Worm (Caenorhabditis elegans) whole organism, L3 larva: ENCODE results near the gene srw-129.

Experiments used
- R02D3.7 ChIP-seq: fragments of 150-350 bp; optimal IDR thresholded peaks from 2 replicates; lab custom pipeline; 2014; ENCODE audit warnings: missing biosample characterization, missing genetic modification characterization
- ZK546.5 ChIP-seq: sonication (generic microtip); optimal IDR thresholded peaks from 2 replicates; lab custom pipeline; 2017; ENCODE audit warnings: missing biosample characterization, missing genetic modification characterization
- aly-2 ChIP-seq: fragments of 150-350 bp; optimal IDR thresholded peaks from 2 replicates; lab custom pipeline; 2014; ENCODE audit warnings: missing biosample characterization, missing genetic modification characterization
- ama-1 ChIP-seq: fragments of 150-350 bp; optimal IDR thresholded peaks from 2 replicates; lab custom pipeline; 2018
- ceh-16 ChIP-seq: sonication (generic microtip); optimal IDR thresholded peaks from 2 replicates; lab custom pipeline; 2017; ENCODE audit warnings: missing biosample characterization, missing genetic modification characterization
- ceh-28 ChIP-seq: fragments of 150-350 bp; optimal IDR thresholded peaks from 2 replicates; lab custom pipeline; 2014; ENCODE audit warnings: missing biosample characterization, missing genetic modification reagents, missing genetic modification characterization
- ceh-82 ChIP-seq: fragments of 150-350 bp; optimal IDR thresholded peaks from 2 replicates; lab custom pipeline; 2014; ENCODE audit warnings: missing biosample characterization, missing genetic modification characterization
- ceh-9 ChIP-seq: sonication (generic microtip); optimal IDR thresholded peaks from 2 replicates; lab custom pipeline; 2018; ENCODE audit warnings: missing biosample characterization, missing genetic modification characterization
- daf-12 ChIP-seq: fragments of 150-350 bp; optimal IDR thresholded peaks from 2 replicates; lab custom pipeline; 2014; ENCODE audit warnings: missing biosample characterization, missing genetic modification reagents, missing genetic modification characterization
- egl-27 ChIP-seq: sonication (generic microtip); optimal IDR thresholded peaks from 4 replicates; lab custom pipeline; 2017; ENCODE audit warnings: missing biosample characterization, missing genetic modification reagents, missing genetic modification characterization
- elt-1 ChIP-seq: fragments of 150-350 bp; optimal IDR thresholded peaks from 2 replicates; lab custom pipeline; 2014; ENCODE audit warnings: missing biosample characterization, missing genetic modification characterization
- elt-2 ChIP-seq: sonication (generic microtip); optimal IDR thresholded peaks from 2 replicates; lab custom pipeline; 2016; ENCODE audit warnings: missing genetic modification reagents, mild to moderate bottlenecking, missing genetic modification characterization, missing compliant biosample characterization
- eor-1 ChIP-seq, 2 experiments: fragments of 150-350 bp; optimal IDR thresholded peaks; 2 replicates each; lab custom pipeline; 2014 to 2018; ENCODE audit warnings: missing biosample characterization in 2 of 2, missing genetic modification characterization in 2 of 2
- fkh-10 ChIP-seq: sonication (generic microtip); optimal IDR thresholded peaks from 2 replicates; lab custom pipeline; 2017; ENCODE audit warnings: missing biosample characterization, missing genetic modification reagents, missing genetic modification characterization
- fkh-2 ChIP-seq: fragments of 150-350 bp; optimal IDR thresholded peaks from 2 replicates; lab custom pipeline; 2014; ENCODE audit warnings: missing biosample characterization, missing genetic modification reagents, missing genetic modification characterization
- fos-1 ChIP-seq: fragments of 150-350 bp; optimal IDR thresholded peaks from 2 replicates; lab custom pipeline; 2014; ENCODE audit warnings: missing biosample characterization, missing genetic modification characterization
- hmg-11 ChIP-seq: sonication (generic microtip); optimal IDR thresholded peaks from 2 replicates; lab custom pipeline; 2016; ENCODE audit warnings: missing genetic modification characterization, missing compliant biosample characterization
- lin-15B ChIP-seq: fragments of 150-350 bp; optimal IDR thresholded peaks from 2 replicates; lab custom pipeline; 2014; ENCODE audit warnings: missing biosample characterization, missing genetic modification characterization
- lin-39 ChIP-seq: fragments of 150-350 bp; optimal IDR thresholded peaks from 2 replicates; lab custom pipeline; 2018; ENCODE audit warnings: missing biosample characterization, missing genetic modification reagents, missing genetic modification characterization
- lsy-12 ChIP-seq: sonication (generic microtip); optimal IDR thresholded peaks from 2 replicates; lab custom pipeline; 2016; ENCODE audit warnings: mild to moderate bottlenecking, missing genetic modification characterization, missing compliant biosample characterization
- nfya-1 ChIP-seq: sonication (generic microtip); optimal IDR thresholded peaks from 2 replicates; lab custom pipeline; 2017; ENCODE audit warnings: missing genetic modification characterization, mild to moderate bottlenecking, missing compliant biosample characterization, antibody characterized with exemption, moderate library complexity; ENCODE audit not compliant: insufficient read depth
- nhr-11 ChIP-seq: fragments of 150-350 bp; optimal IDR thresholded peaks from 2 replicates; lab custom pipeline; 2014; ENCODE audit warnings: missing biosample characterization, missing genetic modification characterization
- nhr-12 ChIP-seq: fragments of 150-350 bp; optimal IDR thresholded peaks from 2 replicates; lab custom pipeline; 2014; ENCODE audit warnings: missing biosample characterization, missing genetic modification characterization
- nhr-23 ChIP-seq: fragments of 150-350 bp; optimal IDR thresholded peaks from 2 replicates; lab custom pipeline; 2014; ENCODE audit warnings: missing biosample characterization, missing genetic modification reagents, missing genetic modification characterization
- nhr-25 ChIP-seq: sonication (generic microtip); optimal IDR thresholded peaks from 2 replicates; lab custom pipeline; 2017; ENCODE audit warnings: missing biosample characterization, missing genetic modification characterization
- nhr-67 ChIP-seq: fragments of 150-350 bp; optimal IDR thresholded peaks from 2 replicates; lab custom pipeline; 2014; ENCODE audit warnings: missing biosample characterization, missing genetic modification characterization
- nhr-76 ChIP-seq: fragments of 150-350 bp; sonication (generic microtip); optimal IDR thresholded peaks from 5 replicates; lab custom pipeline; 2014; ENCODE audit warnings: missing biosample characterization, missing genetic modification characterization
- snpc-4 ChIP-seq: fragments of 150-350 bp; optimal IDR thresholded peaks from 2 replicates; lab custom pipeline; 2014; ENCODE audit warnings: missing biosample characterization, missing genetic modification characterization
- tbx-2 ChIP-seq: sonication (generic microtip); optimal IDR thresholded peaks from 2 replicates; lab custom pipeline; 2016; ENCODE audit warnings: mild to moderate bottlenecking, missing genetic modification characterization, missing compliant biosample characterization
- unc-39 ChIP-seq: sonication (generic microtip); optimal IDR thresholded peaks from 4 replicates; lab custom pipeline; 2017; ENCODE audit warnings: missing biosample characterization, missing genetic modification characterization
- zag-1 ChIP-seq: fragments of 150-350 bp; optimal IDR thresholded peaks from 2 replicates; lab custom pipeline; 2014; ENCODE audit warnings: missing biosample characterization, missing genetic modification characterization
- ztf-11 ChIP-seq: fragments of 150-350 bp; optimal IDR thresholded peaks from 2 replicates; lab custom pipeline; 2014; ENCODE audit warnings: missing biosample characterization, missing genetic modification characterization
- ztf-4 ChIP-seq: fragments of 150-350 bp; optimal IDR thresholded peaks from 2 replicates; lab custom pipeline; 2014; ENCODE audit warnings: missing biosample characterization, missing genetic modification characterization

The srw-129 gene

ce11 chrV:2934075-2934474 lies 37.7 kb upstream of the srw-129 start, which contains the start of gene srh-247:
TSS of gene srh-247 (minus strand) at chrV:2934175.
- TF ChIP-seq unc-39 = no peak

- TF ChIP-seq fkh-2 = no peak
- TF ChIP-seq lin-15B (tag; lab: Kevin White, UChicago) = no peak
- TF ChIP-seq fos-1 (tag; lab: Kevin White, UChicago) = no peak
- TF ChIP-seq lin-39 (tag; lab: Kevin White, UChicago) = no peak
- TF ChIP-seq lsy-12 = no peak
- no peak for TF ChIP-seq nhr-25 (tag; lab: Kevin White, UChicago)
- no peak for TF ChIP-seq ztf-11 (tag; lab: Kevin White, UChicago)
- TF ChIP-seq egl-27 (tag; lab: Kevin White, UChicago) = no peak
- no peak for TF ChIP-seq nhr-12
- no peak for TF ChIP-seq nfya-1 (tag; lab: Kevin White, UChicago)
These were observed 33.3 kb upstream of the srw-129 start, which contains the start of gene srw-141 for ce11 chrV:2938497-2938896. TSS of gene srw-141 (minus strand) at chrV:2938597.

ce11 chrV:2941405-2941804 lies 30.3 kb upstream of the srw-129 start, which contains the start of gene srw-143:
TSS of gene srw-143 (minus strand) at chrV:2941505.
- TF ChIP-seq egl-27 (tag; lab: Kevin White, UChicago) (no peak), nhr-76 (tag; lab: Kevin White, UChicago) (no peak), ceh-16 (tag; lab: Kevin White, UChicago) (no peak), ama-1 (no peak), lin-15B (tag; lab: Kevin White, UChicago) (no peak), snpc-4 (tag; lab: Kevin White, UChicago) (no peak), tbx-2 (tag; lab: Kevin White, UChicago) (no peak), eor-1 (tag; optimal IDR thresholded peaks at IDR 0.05; lab: Kevin White, UChicago) (no peak), hmg-11 (tag; lab: Kevin White, UChicago) (no peak), ceh-82 (tag; lab: Kevin White, UChicago) (no peak), zag-1 (tag; lab: Kevin White, UChicago) (no peak)

ce11 chrV:2942247-2942646 lies 29.5 kb upstream of the srw-129 start:
- no peak for TF ChIP-seq nhr-23 (tag; lab: Kevin White, UChicago)
- TF ChIP-seq nhr-11 (tag; lab: Kevin White, UChicago) = no peak
- no peak for TF ChIP-seq egl-27 (tag; lab: Kevin White, UChicago)
- no peak for TF ChIP-seq aly-2
- TF ChIP-seq R02D3.7 (tag; lab: Kevin White, UChicago) = no peak
- TF ChIP-seq nhr-67 (tag; lab: Kevin White, UChicago) = no peak
- no peak for TF ChIP-seq ztf-11 (tag; lab: Kevin White, UChicago)
- no peak for TF ChIP-seq fkh-2
- no peak for TF ChIP-seq ceh-28 (tag; lab: Kevin White, UChicago)
- TF ChIP-seq fkh-10 (GFP tag; lab: Kevin White, UChicago) = no peak
- no peak for TF ChIP-seq ZK546.5 (tag; lab: Kevin White, UChicago)
- no peak for TF ChIP-seq snpc-4 (tag; lab: Kevin White, UChicago)
- TF ChIP-seq ceh-16 (tag; lab: Kevin White, UChicago) = no peak
- TF ChIP-seq elt-1 (tag; lab: Kevin White, UChicago) = no peak
- no peak for TF ChIP-seq ztf-4 (tag; lab: Kevin White, UChicago)
- TF ChIP-seq nhr-12 = no peak
- TF ChIP-seq fos-1 (tag; lab: Kevin White, UChicago) = no peak

- TF ChIP-seq nhr-11 (tag; lab: Kevin White, UChicago) = no peak
- TF ChIP-seq, all 47 proteins: peak for 0
These were observed 27.9 kb upstream of the srw-129 start, which contains the start of gene srw-137 for ce11 chrV:2943859-2944258. TSS of gene srw-137 (minus strand) at chrV:2943959.

ce11 chrV:2945602-2946001 lies 26.1 kb upstream of the srw-129 start, which contains the start of gene srh-87:
TSS of gene srh-87 (minus strand) at chrV:2945702.
- TF ChIP-seq daf-12 (tag; lab: Kevin White, UChicago) (no peak), fkh-2 (no peak), ceh-28 (tag; lab: Kevin White, UChicago) (no peak), ceh-9 (tag; lab: Kevin White, UChicago) (no peak), lin-39 (tag; lab: Kevin White, UChicago) (no peak), elt-2 (tag; lab: Kevin White, UChicago) (no peak), ztf-4 (tag; lab: Kevin White, UChicago) (no peak), egl-27 (tag; lab: Kevin White, UChicago) (no peak), elt-1 (tag; lab: Kevin White, UChicago) (no peak)
